Fruit fly (Drosophila melanogaster) whole organism, embryonic: ENCODE results near the gene CG11456.

Experiments used
- Aef1 ChIP-seq: fragments of 200-800 bp; sonication (Bioruptor generic); IDR thresholded peaks from 3 replicates; pipeline ENCODE4 v1.3.6; 2022; ENCODE audit warnings: missing biosample characterization, missing genetic modification characterization
- B-H2 ChIP-seq: fragments of 200-800 bp; sonication (Bioruptor generic); optimal IDR thresholded peaks from 2 replicates; lab custom pipeline; 2018; ENCODE audit warnings: missing biosample characterization, mild to moderate bottlenecking, missing genetic modification characterization
- CG12236 ChIP-seq: fragments of 200-800 bp; sonication (Bioruptor generic); optimal IDR thresholded peaks from 2 replicates; lab custom pipeline; 2016; ENCODE audit warnings: missing biosample characterization, missing genetic modification characterization
- CG12659 ChIP-seq: fragments of 200-800 bp; sonication (Bioruptor generic); optimal IDR thresholded peaks from 3 replicates; lab custom pipeline; 2017; ENCODE audit warnings: mild to moderate bottlenecking, missing biosample characterization, missing genetic modification reagents, missing genetic modification characterization
- CG12942 ChIP-seq: fragments of 200-800 bp; sonication (Bioruptor generic); optimal IDR thresholded peaks from 3 replicates; lab custom pipeline; 2016; ENCODE audit warnings: missing biosample characterization, missing genetic modification characterization
- CG17359 ChIP-seq: fragments of 200-800 bp; sonication (Bioruptor generic); optimal IDR thresholded peaks from 3 replicates; lab custom pipeline; 2018; ENCODE audit warnings: missing biosample characterization, mild to moderate bottlenecking, missing genetic modification characterization, moderate library complexity
- CG17802 ChIP-seq: fragments of 200-800 bp; sonication (Bioruptor generic); optimal IDR thresholded peaks from 2 replicates; lab custom pipeline; 2018; ENCODE audit warnings: missing biosample characterization, mild to moderate bottlenecking, missing genetic modification characterization, moderate library complexity
- CG1792 ChIP-seq: fragments of 200-800 bp; sonication (Bioruptor generic); optimal IDR thresholded peaks from 2 replicates; lab custom pipeline; 2016; ENCODE audit warnings: missing biosample characterization, missing genetic modification characterization
- CG30403 ChIP-seq: fragments of 200-800 bp; sonication (Bioruptor generic); optimal IDR thresholded peaks from 3 replicates; lab custom pipeline; 2016; ENCODE audit warnings: missing biosample characterization, missing genetic modification characterization
- CG3281 ChIP-seq: fragments of 200-800 bp; sonication (Bioruptor generic); optimal IDR thresholded peaks from 3 replicates; lab custom pipeline; 2017; ENCODE audit warnings: missing biosample characterization, mild to moderate bottlenecking, missing genetic modification characterization
- CG4707 ChIP-seq: fragments of 200-800 bp; sonication (Bioruptor generic); optimal IDR thresholded peaks from 2 replicates; lab custom pipeline; 2018; ENCODE audit warnings: missing biosample characterization, mild to moderate bottlenecking, missing genetic modification characterization, moderate library complexity
- CG6791 ChIP-seq: fragments of 200-800 bp; sonication (Bioruptor generic); IDR thresholded peaks from 3 replicates; pipeline ENCODE4 v1.3.6; 2022; ENCODE audit warnings: missing biosample characterization, missing genetic modification characterization; ENCODE audit not compliant: partially characterized antibody
- CG7987 ChIP-seq: fragments of 200-800 bp; sonication (Bioruptor generic); optimal IDR thresholded peaks from 2 replicates; lab custom pipeline; 2018; ENCODE audit warnings: missing biosample characterization, mild to moderate bottlenecking, missing genetic modification characterization, moderate library complexity
- CG9797 ChIP-seq: fragments of 200-800 bp; sonication (Bioruptor generic); optimal IDR thresholded peaks from 3 replicates; lab custom pipeline; 2018; ENCODE audit warnings: missing biosample characterization, mild to moderate bottlenecking, missing genetic modification characterization
- CG9932 ChIP-seq: fragments of 200-800 bp; sonication (Bioruptor generic); IDR thresholded peaks from 2 replicates; pipeline ENCODE4 v1.3.6; 2022; ENCODE audit warnings: missing biosample characterization, missing genetic modification characterization
- D19A ChIP-seq: fragments of 200-800 bp; optimal IDR thresholded peaks from 3 replicates; lab custom pipeline; 2019; ENCODE audit warnings: missing biosample characterization, mild to moderate bottlenecking, missing genetic modification characterization, moderate library complexity
- Dek ChIP-seq: fragments of 200-800 bp; sonication (Bioruptor generic); optimal IDR thresholded peaks from 3 replicates; lab custom pipeline; 2019; ENCODE audit warnings: missing biosample characterization, mild to moderate bottlenecking, missing genetic modification characterization, moderate library complexity
- Dref ChIP-seq: fragments of 200-800 bp; sonication (Bioruptor generic); IDR thresholded peaks from 2 replicates; pipeline ENCODE4 v1.3.6; 2022; ENCODE audit warnings: missing biosample characterization, missing genetic modification characterization
- E2f2 ChIP-seq: fragments of 200-800 bp; sonication (Bioruptor generic); IDR thresholded peaks from 2 replicates; pipeline ENCODE4 v1.3.6; 2022; ENCODE audit warnings: missing biosample characterization, missing genetic modification characterization
- Gsc ChIP-seq: fragments of 200-800 bp; sonication (Bioruptor generic); IDR thresholded peaks from 2 replicates; pipeline ENCODE4 v1.3.6; 2022; ENCODE audit warnings: missing biosample characterization, missing genetic modification characterization
- HmgD ChIP-seq: fragments of 200-800 bp; sonication (Bioruptor generic); optimal IDR thresholded peaks from 3 replicates; lab custom pipeline; 2016; ENCODE audit warnings: missing biosample characterization, missing genetic modification characterization
- Neu2 ChIP-seq: fragments of 200-800 bp; sonication (Bioruptor generic); optimal IDR thresholded peaks from 3 replicates; lab custom pipeline; 2016; ENCODE audit warnings: missing biosample characterization, missing genetic modification characterization, borderline replicate concordance
- Rfx ChIP-seq: fragments of 200-800 bp; sonication (Bioruptor generic); IDR thresholded peaks from 2 replicates; pipeline ENCODE4 v1.3.6; 2022; ENCODE audit warnings: missing biosample characterization, missing genetic modification characterization
- Side ChIP-seq: fragments of 200-800 bp; sonication (Bioruptor generic); optimal IDR thresholded peaks from 2 replicates; lab custom pipeline; 2016; ENCODE audit warnings: missing biosample characterization, missing genetic modification characterization
- Sry-δ ChIP-seq: fragments of 200-800 bp; sonication (Bioruptor generic); optimal IDR thresholded peaks from 2 replicates; lab custom pipeline; 2016; ENCODE audit warnings: missing biosample characterization, missing genetic modification characterization
- Taf1 ChIP-seq: fragments of 200-800 bp; sonication (Bioruptor generic); IDR thresholded peaks from 2 replicates; pipeline ENCODE4 v1.3.6; 2022; ENCODE audit warnings: missing biosample characterization, missing genetic modification characterization
- Xrp1 ChIP-seq: fragments of 200-800 bp; sonication (Bioruptor generic); IDR thresholded peaks from 2 replicates; pipeline ENCODE4 v1.3.6; 2022; ENCODE audit warnings: missing biosample characterization, missing genetic modification characterization
- ato ChIP-seq: fragments of 200-800 bp; sonication (Bioruptor generic); IDR thresholded peaks from 2 replicates; pipeline ENCODE4 v1.3.6; 2022; ENCODE audit warnings: missing biosample characterization, missing genetic modification characterization; ENCODE audit not compliant: partially characterized antibody
- bab2 ChIP-seq: fragments of 200-800 bp; sonication (Bioruptor generic); optimal IDR thresholded peaks from 2 replicates; lab custom pipeline; 2016; ENCODE audit warnings: missing biosample characterization, missing genetic modification characterization
- dimm ChIP-seq: fragments of 200-800 bp; sonication (Bioruptor generic); IDR thresholded peaks from 2 replicates; pipeline ENCODE4 v1.3.6; 2022; ENCODE audit warnings: missing biosample characterization, missing genetic modification characterization
- gfzf ChIP-seq: fragments of 200-800 bp; sonication (Bioruptor generic); optimal IDR thresholded peaks from 2 replicates; lab custom pipeline; 2016; ENCODE audit warnings: missing biosample characterization, mild to moderate bottlenecking, missing genetic modification characterization, moderate library complexity
- ind ChIP-seq: fragments of 200-800 bp; sonication (Bioruptor generic); optimal IDR thresholded peaks from 3 replicates; lab custom pipeline; 2016; ENCODE audit warnings: missing biosample characterization, missing genetic modification characterization
- mam ChIP-seq: fragments of 200-800 bp; sonication (Bioruptor generic); optimal IDR thresholded peaks from 3 replicates; lab custom pipeline; 2016; ENCODE audit warnings: missing biosample characterization, missing genetic modification characterization
- nmo ChIP-seq: fragments of 200-800 bp; sonication (Bioruptor generic); optimal IDR thresholded peaks from 2 replicates; lab custom pipeline; 2018; ENCODE audit warnings: missing biosample characterization, mild to moderate bottlenecking, missing genetic modification characterization, moderate library complexity
- oc ChIP-seq: fragments of 200-800 bp; sonication (Bioruptor generic); optimal IDR thresholded peaks from 2 replicates; lab custom pipeline; 2018; ENCODE audit warnings: missing biosample characterization, mild to moderate bottlenecking, missing genetic modification characterization, moderate library complexity
- pan ChIP-seq, 4 experiments: fragments of >200 bp in 3 of 4; fragments of 200-800 bp in 1 of 4; sonication (Bioruptor generic) in 1 of 4; optimal IDR thresholded peaks in 3 of 4; IDR thresholded peaks in 1 of 4; 2 replicates each; pipeline versions ENCODE4 v1.3.6 to Lab custom; 2017 to 2022; ENCODE audit warnings: missing biosample characterization in 2 of 4, missing genetic modification characterization in 2 of 4, mixed read lengths in 1 of 4
- pfk ChIP-seq: fragments of 200-800 bp; sonication (Bioruptor generic); optimal IDR thresholded peaks from 2 replicates; lab custom pipeline; 2018; ENCODE audit warnings: missing biosample characterization, mild to moderate bottlenecking, missing genetic modification characterization, moderate library complexity
- pnt ChIP-seq: fragments of 200-800 bp; sonication (Bioruptor generic); optimal IDR thresholded peaks from 3 replicates; lab custom pipeline; 2016; ENCODE audit warnings: missing biosample characterization, missing genetic modification characterization
- prd ChIP-seq, 3 experiments: fragments of >200 bp in 2 of 3; fragments of 200-800 bp in 1 of 3; sonication (Bioruptor generic) in 1 of 3; optimal IDR thresholded peaks in 2 of 3; IDR thresholded peaks in 1 of 3; 2 replicates in 2 of 3; 3 replicates in 1 of 3; pipeline versions ENCODE4 v1.3.6 to Lab custom; 2017 to 2022; ENCODE audit warnings: missing biosample characterization in 1 of 3, missing genetic modification characterization in 1 of 3
- sens ChIP-seq: fragments of 200-800 bp; sonication (Bioruptor generic); peaks from one replicate; lab custom pipeline; 2016; ENCODE audit warnings: missing biosample characterization, missing genetic modification characterization
- shn ChIP-seq: fragments of 200-800 bp; sonication (Bioruptor generic); optimal IDR thresholded peaks from 3 replicates; lab custom pipeline; 2016; ENCODE audit warnings: missing biosample characterization, missing genetic modification characterization
- sisA ChIP-seq: fragments of 200-800 bp; sonication (Bioruptor generic); IDR thresholded peaks from 2 replicates; pipeline ENCODE4 v1.3.6; 2022; ENCODE audit warnings: missing biosample characterization, missing genetic modification characterization
- slbo ChIP-seq: fragments of 200-800 bp; sonication (Bioruptor generic); IDR thresholded peaks from 2 replicates; pipeline ENCODE4 v1.3.6; 2022; ENCODE audit warnings: missing biosample characterization, missing genetic modification characterization
- stwl ChIP-seq: fragments of 200-800 bp; sonication (Bioruptor generic); optimal IDR thresholded peaks from 3 replicates; lab custom pipeline; 2018; ENCODE audit warnings: missing biosample characterization, mild to moderate bottlenecking, missing genetic modification characterization, moderate library complexity
- tx ChIP-seq: fragments of 200-800 bp; sonication (Bioruptor generic); optimal IDR thresholded peaks from 2 replicates; lab custom pipeline; 2016; ENCODE audit warnings: missing biosample characterization, missing genetic modification characterization
- unc-4 ChIP-seq: fragments of 200-800 bp; sonication (Bioruptor generic); IDR thresholded peaks from 2 replicates; pipeline ENCODE4 v1.3.6; 2022; ENCODE audit warnings: missing biosample characterization, missing genetic modification characterization; ENCODE audit not compliant: partially characterized antibody
- wek ChIP-seq: fragments of 200-800 bp; sonication (Bioruptor generic); optimal IDR thresholded peaks from 3 replicates; lab custom pipeline; 2018; ENCODE audit warnings: missing biosample characterization, mild to moderate bottlenecking, missing genetic modification characterization, moderate library complexity
- zfh2 ChIP-seq: fragments of 200-800 bp; sonication (Bioruptor generic); optimal IDR thresholded peaks from 2 replicates; lab custom pipeline; 2016; ENCODE audit warnings: missing biosample characterization, missing genetic modification characterization

CG11456 gene

dm6 chr3L:20841465-20842109 lies at the start of gene CG11456, which contains the start of gene CSN3 (continued):
- TF ChIP-seq CG12942 (GFP tag; lab: Kevin White, UChicago) (peak; percentile 15), CG6791 (peak; percentile 90), ato (GFP tag; lab: Robert Waterston, UW) (peak; percentile 50; the same call in 1 of the 2 replicates), zfh2 (GFP tag; lab: Kevin White, UChicago) (peak; percentile 59), CG12659 (peak; percentile 79), CG17802 (tag; lab: Kevin White, UChicago) (peak; percentile 27), nmo (GFP tag; lab: Kevin White, UChicago) (peak; percentile 52), mam (GFP tag; lab: Kevin White, UChicago) (peak; percentile 76), pfk (GFP tag; lab: Kevin White, UChicago) (no peak), dimm (GFP tag; lab: Robert Waterston, UW) (no peak), Sry-δ (GFP tag; lab: Kevin White, UChicago) (peak; percentile 93), ind (GFP tag; lab: Kevin White, UChicago) (peak; percentile 56), Rfx (peak; percentile 77), Taf1 (GFP tag; lab: Robert Waterston, UW) (peak; percentile 44; the same call in 1 of the 2 replicates), pnt (GFP tag; lab: Kevin White, UChicago) (peak; percentile 5), Dek (tag; lab: Kevin White, UChicago) (peak; percentile 53), Gsc (no peak), oc (tag; lab: Kevin White, UChicago) (peak; percentile 28), Aef1 (GFP tag; lab: Robert Waterston, UW) (no peak), Dref (peak; percentile 95), prd (optimal IDR thresholded peaks at IDR 0.05; lab: Kevin White, UChicago) (no peak), prd (GFP tag; IDR thresholded peaks at IDR 0.05; lab: Robert Waterston, UW) (peak; percentile 44; the same call in 1 of the 3 replicates), bab2 (GFP tag; lab: Kevin White, UChicago) (peak; percentile 43), Side (peak; percentile 14), CG3281 (peak; percentile 14), E2f2 (peak; percentile 81), sisA (0 out of 2 replicates have a peak, but pooled peaks have one; percentile 27), gfzf (peak; percentile 21), CG30403 (peak; percentile 58), CG12236 (GFP tag; lab: Kevin White, UChicago) (no peak), CG9797 (GFP tag; lab: Kevin White, UChicago) (peak; percentile 19), B-H2 (GFP tag; lab: Kevin White, UChicago) (peak; percentile 55), slbo (GFP tag; lab: Robert Waterston, UW) (peak; percentile 67), CG17359 (tag; lab: Kevin White, UChicago) (peak; percentile 26), CG9932 (GFP tag; lab: Robert Waterston, UW) (peak; percentile 75), pan (optimal IDR thresholded peaks at IDR 0.05; lab: Kevin White, UChicago) (no peak), pan (GFP tag; optimal IDR thresholded peaks at IDR 0.05 in 1 of 2, IDR thresholded peaks at IDR 0.05 in 1 of 2) (peak in 1 of 2 experiments; percentile 59), Xrp1 (GFP tag; lab: Robert Waterston, UW) (peak; percentile 52), D19A (tag; lab: Kevin White, UChicago) (peak; percentile 94), shn (GFP tag; lab: Kevin White, UChicago) (peak; percentile 6), tx (peak; percentile 25), Neu2 (peak; percentile 0), CG7987 (GFP tag; lab: Kevin White, UChicago) (peak; percentile 31), unc-4 (peak; percentile 70), CG4707 (no peak), sens (peak; percentile 47), stwl (tag; lab: Kevin White, UChicago) (peak; percentile 89), CG1792 (GFP tag; lab: Kevin White, UChicago) (peak; percentile 24), HmgD (GFP tag; lab: Kevin White, UChicago) (peak; percentile 17), wek (GFP tag; lab: Kevin White, UChicago) (no peak)
